Fruit fly (Drosophila melanogaster) whole organism, embryonic: ENCODE measurements around the gene uif.

Experiments
- Aef1 ChIP-seq: fragments of 200-800 bp; sonication (Bioruptor generic); IDR thresholded peaks from 3 replicates; pipeline ENCODE4 v1.3.6; 2022; ENCODE audit warnings: missing biosample characterization, missing genetic modification characterization
- Awh ChIP-seq: fragments of 200-800 bp; sonication (Bioruptor generic); IDR thresholded peaks from 2 replicates; pipeline ENCODE4, ENCODE4 v1.3.6; 2022; ENCODE audit warnings: missing biosample characterization, missing genetic modification characterization
- Bteb2 ChIP-seq: fragments of 200-800 bp; sonication (Bioruptor generic); optimal IDR thresholded peaks from 2 replicates; lab custom pipeline; 2016; ENCODE audit warnings: missing biosample characterization, missing genetic modification characterization
- CG1024 ChIP-seq: fragments of 200-800 bp; sonication (Bioruptor generic); IDR thresholded peaks from 2 replicates; pipeline ENCODE4 v1.3.6; 2022; ENCODE audit warnings: missing biosample characterization, missing genetic modification characterization
- CG10959 ChIP-seq: fragments of 200-800 bp; sonication (Bioruptor generic); IDR thresholded peaks from 2 replicates; pipeline ENCODE4 v1.3.6; 2022; ENCODE audit warnings: missing biosample characterization, missing genetic modification characterization
- CG13624 ChIP-seq: fragments of 200-800 bp; sonication (Bioruptor generic); optimal IDR thresholded peaks from 2 replicates; lab custom pipeline; 2016; ENCODE audit warnings: missing biosample characterization, missing genetic modification characterization
- CG15073 ChIP-seq: fragments of 200-800 bp; sonication (Bioruptor generic); optimal IDR thresholded peaks from 2 replicates; lab custom pipeline; 2016; ENCODE audit warnings: missing biosample characterization, missing genetic modification characterization
- CG15479 ChIP-seq: fragments of 200-800 bp; sonication (Bioruptor generic); optimal IDR thresholded peaks from 3 replicates; lab custom pipeline; 2019; ENCODE audit warnings: missing biosample characterization, mild to moderate bottlenecking, missing genetic modification characterization, moderate library complexity
- CG1603 ChIP-seq: fragments of 200-800 bp; sonication (Bioruptor generic); optimal IDR thresholded peaks from 2 replicates; lab custom pipeline; 2019; ENCODE audit warnings: missing biosample characterization, mild to moderate bottlenecking, missing genetic modification characterization, moderate library complexity
- CG16863 ChIP-seq: fragments of 200-800 bp; sonication (Bioruptor generic); optimal IDR thresholded peaks from 3 replicates; lab custom pipeline; 2016; ENCODE audit warnings: missing biosample characterization, missing genetic modification characterization
- CG17912 ChIP-seq: fragments of 200-800 bp; sonication (Bioruptor generic); optimal IDR thresholded peaks from 2 replicates; lab custom pipeline; 2018; ENCODE audit warnings: missing biosample characterization, mild to moderate bottlenecking, missing genetic modification characterization
- CG1832 ChIP-seq: fragments of 200-800 bp; sonication (Bioruptor generic); optimal IDR thresholded peaks from 2 replicates; lab custom pipeline; 2017; ENCODE audit warnings: missing biosample characterization, mild to moderate bottlenecking, missing genetic modification characterization, inconsistent platforms
- CG2199 ChIP-seq: fragments of 200-800 bp; sonication (Bioruptor generic); IDR thresholded peaks from 3 replicates; pipeline ENCODE4 v1.3.6; 2022; ENCODE audit warnings: missing biosample characterization, missing genetic modification characterization
- CG2875 ChIP-seq: fragments of 200-800 bp; sonication (Bioruptor generic); optimal IDR thresholded peaks from 2 replicates; lab custom pipeline; 2017; ENCODE audit warnings: missing biosample characterization, mild to moderate bottlenecking, missing genetic modification characterization, missing genetic modification reagents
- CG2889 ChIP-seq: fragments of 200-800 bp; sonication (Bioruptor generic); IDR thresholded peaks from 3 replicates; pipeline ENCODE4 v1.3.6; 2022; ENCODE audit warnings: missing biosample characterization, missing genetic modification characterization
- CG32532 ChIP-seq: fragments of 200-800 bp; sonication (Bioruptor generic); IDR thresholded peaks from 2 replicates; pipeline ENCODE4 v1.3.6; 2022; ENCODE audit warnings: missing biosample characterization, missing genetic modification characterization
- CG42726 ChIP-seq: fragments of 200-800 bp; sonication (Bioruptor generic); IDR thresholded peaks from 2 replicates; pipeline ENCODE4 v1.3.6; 2022; ENCODE audit warnings: missing biosample characterization, missing genetic modification characterization; ENCODE audit not compliant: partially characterized antibody
- CG6683 ChIP-seq: fragments of 200-800 bp; sonication (Bioruptor generic); optimal IDR thresholded peaks from 2 replicates; lab custom pipeline; 2017; ENCODE audit warnings: missing biosample characterization, mild to moderate bottlenecking, missing genetic modification characterization, missing genetic modification reagents
- CG6689 ChIP-seq: fragments of 200-800 bp; sonication (Bioruptor generic); IDR thresholded peaks from 2 replicates; pipeline ENCODE4 v1.3.6; 2022; ENCODE audit warnings: missing biosample characterization, missing genetic modification characterization
- CG6791 ChIP-seq: fragments of 200-800 bp; sonication (Bioruptor generic); IDR thresholded peaks from 3 replicates; pipeline ENCODE4 v1.3.6; 2022; ENCODE audit warnings: missing biosample characterization, missing genetic modification characterization; ENCODE audit not compliant: partially characterized antibody
- CG7928 ChIP-seq: fragments of 200-800 bp; sonication (Bioruptor generic); optimal IDR thresholded peaks from 2 replicates; lab custom pipeline; 2017; ENCODE audit warnings: missing biosample characterization, mild to moderate bottlenecking, missing genetic modification characterization
- CG9437 ChIP-seq: fragments of 200-800 bp; sonication (Bioruptor generic); optimal IDR thresholded peaks from 2 replicates; lab custom pipeline; 2018; ENCODE audit warnings: missing biosample characterization, mild to moderate bottlenecking, missing genetic modification characterization
- Chrac-16 ChIP-seq: fragments of 200-800 bp; sonication (Bioruptor generic); optimal IDR thresholded peaks from 3 replicates; lab custom pipeline; 2016; ENCODE audit warnings: missing biosample characterization, missing genetic modification characterization
- CrebB ChIP-seq: fragments of 200-800 bp; sonication (Bioruptor generic); optimal IDR thresholded peaks from 3 replicates; lab custom pipeline; 2018; ENCODE audit warnings: missing biosample characterization, mild to moderate bottlenecking, missing genetic modification characterization
- Dek ChIP-seq: fragments of 200-800 bp; sonication (Bioruptor generic); optimal IDR thresholded peaks from 3 replicates; lab custom pipeline; 2019; ENCODE audit warnings: missing biosample characterization, mild to moderate bottlenecking, missing genetic modification characterization, moderate library complexity
- Fer3 ChIP-seq: fragments of 200-800 bp; sonication (Bioruptor generic); optimal IDR thresholded peaks from 2 replicates; lab custom pipeline; 2018; ENCODE audit warnings: missing biosample characterization, mild to moderate bottlenecking, missing genetic modification characterization, moderate library complexity
- H2.0 ChIP-seq: fragments of 200-800 bp; sonication (Bioruptor generic); IDR thresholded peaks from 2 replicates; pipeline ENCODE4 v1.3.6; 2022; ENCODE audit warnings: missing biosample characterization, missing genetic modification characterization
- Hmx ChIP-seq: fragments of 200-800 bp; sonication (Bioruptor generic); optimal IDR thresholded peaks from 2 replicates; lab custom pipeline; 2016; ENCODE audit warnings: missing biosample characterization, missing genetic modification characterization
- Kr ChIP-seq: fragments of 200-800 bp; sonication (Bioruptor generic); optimal IDR thresholded peaks from 2 replicates; lab custom pipeline; 2017; ENCODE audit warnings: missing biosample characterization, mild to moderate bottlenecking, missing genetic modification characterization
- Myb ChIP-seq: fragments of 200-800 bp; sonication (Bioruptor generic); optimal IDR thresholded peaks from 2 replicates; lab custom pipeline; 2016; ENCODE audit warnings: missing biosample characterization, missing genetic modification characterization
- Pdp1 ChIP-seq, 2 experiments: fragments of 200-800 bp; sonication (Bioruptor generic); optimal IDR thresholded peaks; 3 replicates each; lab custom pipeline; 2016; ENCODE audit warnings: missing biosample characterization in 2 of 2, missing genetic modification characterization in 2 of 2, mild to moderate bottlenecking in 1 of 2, moderate library complexity in 1 of 2
- Sin3A ChIP-seq: fragments of >200 bp; optimal IDR thresholded peaks from 2 replicates; lab custom pipeline; 2018
- TFAM ChIP-seq: fragments of 200-800 bp; sonication (Bioruptor generic); optimal IDR thresholded peaks from 2 replicates; lab custom pipeline; 2017; ENCODE audit warnings: missing biosample characterization, missing genetic modification characterization, inconsistent platforms
- Vsx1 ChIP-seq: fragments of 200-800 bp; sonication (Bioruptor generic); optimal IDR thresholded peaks from 2 replicates; lab custom pipeline; 2017; ENCODE audit warnings: missing biosample characterization, mild to moderate bottlenecking, missing genetic modification characterization, missing genetic modification reagents
- Xrp1 ChIP-seq: fragments of 200-800 bp; sonication (Bioruptor generic); IDR thresholded peaks from 2 replicates; pipeline ENCODE4 v1.3.6; 2022; ENCODE audit warnings: missing biosample characterization, missing genetic modification characterization
- ab ChIP-seq: fragments of 200-800 bp; sonication (Bioruptor generic); optimal IDR thresholded peaks from 2 replicates; lab custom pipeline; 2016; ENCODE audit warnings: missing biosample characterization, missing genetic modification characterization
- cg ChIP-seq: fragments of 200-800 bp; sonication (Bioruptor generic); optimal IDR thresholded peaks from 3 replicates; lab custom pipeline; 2019; ENCODE audit warnings: missing biosample characterization, mild to moderate bottlenecking, missing genetic modification characterization, moderate library complexity
- chif ChIP-seq, 2 experiments: fragments of 200-800 bp; sonication (Bioruptor generic); optimal IDR thresholded peaks; 3 replicates each; lab custom pipeline; 2016; ENCODE audit warnings: missing biosample characterization in 2 of 2, missing genetic modification characterization in 2 of 2
- chn ChIP-seq: fragments of 200-800 bp; sonication (Bioruptor generic); optimal IDR thresholded peaks from 2 replicates; lab custom pipeline; 2016; ENCODE audit warnings: missing biosample characterization, missing genetic modification characterization
- esg ChIP-seq: fragments of 200-800 bp; sonication (Bioruptor generic); conservative IDR thresholded peaks from 2 replicates; pipeline ENCODE4 v1.3.6; 2022; ENCODE audit warnings: missing biosample characterization, missing genetic modification characterization
- eve ChIP-seq, 2 experiments: fragments of >200 bp; optimal IDR thresholded peaks; 2 replicates each; lab custom pipeline; 2017; ENCODE audit warnings: missing biosample characterization in 2 of 2, missing genetic modification characterization in 2 of 2
- exex ChIP-seq: fragments of 200-800 bp; sonication (Bioruptor generic); optimal IDR thresholded peaks from 4 replicates; lab custom pipeline; 2018; ENCODE audit warnings: missing biosample characterization, mild to moderate bottlenecking, missing genetic modification characterization, moderate library complexity
- her ChIP-seq: fragments of 200-800 bp; sonication (Bioruptor generic); optimal IDR thresholded peaks from 2 replicates; lab custom pipeline; 2016; ENCODE audit warnings: missing biosample characterization, missing genetic modification characterization
- insv ChIP-seq, 2 experiments: fragments of 200-800 bp; sonication (Bioruptor generic); optimal IDR thresholded peaks; 3 replicates each; lab custom pipeline; 2016 to 2018; ENCODE audit warnings: missing biosample characterization in 2 of 2, missing genetic modification characterization in 2 of 2
- lilli ChIP-seq: fragments of 200-800 bp; sonication (Bioruptor generic); optimal IDR thresholded peaks from 3 replicates; lab custom pipeline; 2016; ENCODE audit warnings: missing biosample characterization, missing genetic modification characterization
- oc ChIP-seq: fragments of 200-800 bp; sonication (Bioruptor generic); optimal IDR thresholded peaks from 2 replicates; lab custom pipeline; 2018; ENCODE audit warnings: missing biosample characterization, mild to moderate bottlenecking, missing genetic modification characterization, moderate library complexity
- pzg ChIP-seq: fragments of 200-800 bp; sonication (Bioruptor generic); optimal IDR thresholded peaks from 3 replicates; lab custom pipeline; 2018; ENCODE audit warnings: missing biosample characterization, mild to moderate bottlenecking, missing genetic modification characterization, moderate library complexity
- sob ChIP-seq: fragments of 200-800 bp; sonication (Bioruptor generic); IDR thresholded peaks from 2 replicates; pipeline ENCODE4 v1.3.6; 2022; ENCODE audit warnings: missing biosample characterization, missing genetic modification characterization
- tx ChIP-seq: fragments of 200-800 bp; sonication (Bioruptor generic); optimal IDR thresholded peaks from 2 replicates; lab custom pipeline; 2016; ENCODE audit warnings: missing biosample characterization, missing genetic modification characterization
- vvl ChIP-seq: fragments of 200-800 bp; sonication (Bioruptor generic); IDR thresholded peaks from 2 replicates; pipeline ENCODE4 v1.3.6; 2022; ENCODE audit warnings: missing biosample characterization, missing genetic modification characterization
- wdn ChIP-seq: fragments of 200-800 bp; sonication (Bioruptor generic); IDR thresholded peaks from 2 replicates; pipeline ENCODE4 v1.3.6; 2022; ENCODE audit warnings: missing biosample characterization, missing genetic modification characterization
- z ChIP-seq: fragments of 200-800 bp; sonication (Bioruptor generic); IDR thresholded peaks from 3 replicates; pipeline ENCODE4 v1.3.6; 2022; ENCODE audit warnings: missing biosample characterization, missing genetic modification characterization

The uif gene

DNA sequence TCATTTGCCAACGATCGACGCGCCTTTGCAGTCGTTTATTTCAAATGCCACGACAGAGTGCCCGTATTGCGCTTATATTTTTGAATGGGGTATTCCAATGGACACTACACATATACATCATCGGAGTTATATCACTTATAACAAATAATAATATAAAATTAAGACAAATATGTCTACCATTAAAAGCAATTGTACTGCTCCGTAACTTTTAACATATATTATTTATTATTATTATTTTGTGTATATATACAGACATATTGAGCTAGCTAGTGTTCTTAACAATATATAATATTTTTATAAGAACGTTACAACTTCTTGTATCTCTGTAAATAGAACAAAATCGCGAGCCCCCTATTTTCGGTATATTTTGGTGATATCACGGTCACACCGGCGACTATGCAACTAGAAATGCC is 46.1 kb downstream of the uif start, which contains the start of the genes sip2 and Coprox (continued):
- TF ChIP-seq her (GFP tag; lab: Kevin White, UChicago): no peak
- TF ChIP-seq CG7928 (GFP tag; lab: Kevin White, UChicago): no peak
- TF ChIP-seq Xrp1 (GFP tag; lab: Robert Waterston, UW): peak; percentile 67
- TF ChIP-seq CG2875: no peak
- TF ChIP-seq CrebB: peak; percentile 50
- TF ChIP-seq CG2199 (GFP tag; lab: Robert Waterston, UW): no peak
- TF ChIP-seq CG16863 (GFP tag; lab: Kevin White, UChicago): no peak
- peak; percentile 72 for TF ChIP-seq Fer3 (tag; lab: Kevin White, UChicago)
- TF ChIP-seq CG1832 (GFP tag; lab: Kevin White, UChicago): no peak
- TF ChIP-seq CG15479 (GFP tag; lab: Kevin White, UChicago): peak; percentile 1
- no peak for TF ChIP-seq tx (GFP tag; lab: Kevin White, UChicago)
- peak; percentile 55 for TF ChIP-seq esg (GFP tag; lab: Robert Waterston, UW)
- no peak for TF ChIP-seq chif (GFP tag; optimal IDR thresholded peaks at IDR 0.05; lab: Kevin White, UChicago)
- TF ChIP-seq z (GFP tag; lab: Robert Waterston, UW): no peak
- TF ChIP-seq H2.0: peak; percentile 48
- TF ChIP-seq Kr: no peak
- TF ChIP-seq CG6683 (GFP tag; lab: Kevin White, UChicago): peak; percentile 36
- TF ChIP-seq CG6689 (GFP tag; lab: Robert Waterston, UW): peak; percentile 69
- peak; percentile 69 for TF ChIP-seq CG9437 (GFP tag; lab: Kevin White, UChicago)
- TF ChIP-seq CG2889 (GFP tag; lab: Robert Waterston, UW): no peak
- no peak for TF ChIP-seq exex
- TF ChIP-seq chn (GFP tag; lab: Kevin White, UChicago): no peak
- TF ChIP-seq Pdp1 (GFP tag; optimal IDR thresholded peaks at IDR 0.05; lab: Kevin White, UChicago): peak in 1 of 2 experiments; percentile 49
- TF ChIP-seq sob (GFP tag; lab: Robert Waterston, UW): 0 out of 2 replicates have a peak, but pooled peaks have one; percentile 34
- peak; percentile 32; the same call in 1 of the 2 replicates for TF ChIP-seq Awh
- no peak for TF ChIP-seq Bteb2 (GFP tag; lab: Kevin White, UChicago)
- peak; percentile 74 for TF ChIP-seq Dek (tag; lab: Kevin White, UChicago)
- TF ChIP-seq ab: no peak
- 0 out of 2 replicates have a peak, but pooled peaks have one; percentile 17 for TF ChIP-seq wdn (GFP tag; lab: Robert Waterston, UW)
- TF ChIP-seq CG1603: no peak
- no peak for TF ChIP-seq eve (GFP tag; optimal IDR thresholded peaks at IDR 0.05; lab: Kevin White, UChicago)
- no peak for TF ChIP-seq oc
- no peak; the same call in 1 of the 2 replicates for TF ChIP-seq vvl (GFP tag; lab: Robert Waterston, UW)
- TF ChIP-seq Chrac-16 (GFP tag; lab: Kevin White, UChicago): peak; percentile 50
- TF ChIP-seq CG10959: no peak
- no peak for TF ChIP-seq CG6791
- no peak for TF ChIP-seq cg (GFP tag; lab: Kevin White, UChicago)
- peak; percentile 33; the same call in 1 of the 3 replicates for TF ChIP-seq Aef1 (GFP tag; lab: Robert Waterston, UW)
- no peak for TF ChIP-seq CG17912 (GFP tag; lab: Kevin White, UChicago)
- TF ChIP-seq CG13624 (GFP tag; lab: Kevin White, UChicago): no peak
- TF ChIP-seq Myb (GFP tag; lab: Kevin White, UChicago): peak; percentile 70
- TF ChIP-seq CG1024 (GFP tag; lab: Robert Waterston, UW): no peak
- no peak for TF ChIP-seq Hmx (GFP tag; lab: Kevin White, UChicago)
- TF ChIP-seq CG42726: no peak
- peak; percentile 78 for TF ChIP-seq CG32532 (GFP tag; lab: Robert Waterston, UW)
- peak; percentile 40 for TF ChIP-seq lilli (GFP tag; lab: Kevin White, UChicago)
- no peak for TF ChIP-seq TFAM (GFP tag; lab: Kevin White, UChicago)
- peak; percentile 39 for TF ChIP-seq pzg (GFP tag; lab: Kevin White, UChicago)
- peak in 1 of 2 experiments; percentile 27 for TF ChIP-seq insv (GFP tag; optimal IDR thresholded peaks at IDR 0.05; lab: Kevin White, UChicago)
- no peak for TF ChIP-seq Sin3A (lab: Kevin White, UChicago)
- TF ChIP-seq Vsx1: no peak
- TF ChIP-seq CG15073 (GFP tag; lab: Kevin White, UChicago): no peak
